Fruit fly (Drosophila melanogaster) whole organism, embryonic: ENCODE data around the gene Bet1.

ENCODE experiments used
- Abd-B ChIP-seq: fragments of 200-800 bp; sonication (Bioruptor generic); optimal IDR thresholded peaks from 2 replicates; lab custom pipeline; 2018; ENCODE audit warnings: missing biosample characterization, mild to moderate bottlenecking, missing genetic modification characterization, moderate library complexity
- CG11085 ChIP-seq: fragments of 200-800 bp; sonication (Bioruptor generic); IDR thresholded peaks from 2 replicates; pipeline ENCODE4 v1.3.6; 2022; ENCODE audit warnings: missing biosample characterization, missing genetic modification characterization
- CG13775 ChIP-seq: fragments of 200-800 bp; sonication (Bioruptor generic); optimal IDR thresholded peaks from 3 replicates; lab custom pipeline; 2017; ENCODE audit warnings: missing biosample characterization, mild to moderate bottlenecking, missing genetic modification characterization
- CG14710 ChIP-seq: fragments of 200-800 bp; sonication (Bioruptor generic); optimal IDR thresholded peaks from 3 replicates; lab custom pipeline; 2019; ENCODE audit warnings: missing biosample characterization, mild to moderate bottlenecking, missing genetic modification characterization, moderate library complexity
- CG15011 ChIP-seq: fragments of 200-800 bp; sonication (Bioruptor generic); optimal IDR thresholded peaks from 3 replicates; lab custom pipeline; 2018; ENCODE audit warnings: missing biosample characterization, mild to moderate bottlenecking, missing genetic modification characterization
- CG15073 ChIP-seq: fragments of 200-800 bp; sonication (Bioruptor generic); optimal IDR thresholded peaks from 2 replicates; lab custom pipeline; 2016; ENCODE audit warnings: missing biosample characterization, missing genetic modification characterization
- CG15479 ChIP-seq: fragments of 200-800 bp; sonication (Bioruptor generic); optimal IDR thresholded peaks from 3 replicates; lab custom pipeline; 2019; ENCODE audit warnings: missing biosample characterization, mild to moderate bottlenecking, missing genetic modification characterization, moderate library complexity
- CG15696 ChIP-seq: fragments of 200-800 bp; sonication (Bioruptor generic); optimal IDR thresholded peaks from 2 replicates; lab custom pipeline; 2019; ENCODE audit warnings: missing biosample characterization, mild to moderate bottlenecking, missing genetic modification characterization, moderate library complexity
- CG17568 ChIP-seq: fragments of 200-800 bp; sonication (Bioruptor generic); optimal IDR thresholded peaks from 2 replicates; lab custom pipeline; 2018; ENCODE audit warnings: missing biosample characterization, mild to moderate bottlenecking, missing genetic modification characterization, moderate library complexity
- CG17912 ChIP-seq: fragments of 200-800 bp; sonication (Bioruptor generic); optimal IDR thresholded peaks from 2 replicates; lab custom pipeline; 2018; ENCODE audit warnings: missing biosample characterization, mild to moderate bottlenecking, missing genetic modification characterization
- CG2889 ChIP-seq: fragments of 200-800 bp; sonication (Bioruptor generic); IDR thresholded peaks from 3 replicates; pipeline ENCODE4 v1.3.6; 2022; ENCODE audit warnings: missing biosample characterization, missing genetic modification characterization
- CG3847 ChIP-seq: fragments of 200-800 bp; sonication (Bioruptor generic); IDR thresholded peaks from 2 replicates; pipeline ENCODE4 v1.3.6; 2022; ENCODE audit warnings: missing biosample characterization, missing genetic modification characterization
- CG4424 ChIP-seq: fragments of 200-800 bp; sonication (Bioruptor generic); optimal IDR thresholded peaks from 3 replicates; lab custom pipeline; 2016; ENCODE audit warnings: missing biosample characterization, missing genetic modification characterization
- CG7928 ChIP-seq: fragments of 200-800 bp; sonication (Bioruptor generic); optimal IDR thresholded peaks from 2 replicates; lab custom pipeline; 2017; ENCODE audit warnings: missing biosample characterization, mild to moderate bottlenecking, missing genetic modification characterization
- CG7963 ChIP-seq: fragments of 200-800 bp; sonication (Bioruptor generic); IDR thresholded peaks from 3 replicates; pipeline ENCODE4 v1.3.6; 2022; ENCODE audit warnings: missing biosample characterization, missing genetic modification characterization; ENCODE audit not compliant: partially characterized antibody
- CG8359 ChIP-seq: fragments of 200-800 bp; sonication (Bioruptor generic); optimal IDR thresholded peaks from 2 replicates; lab custom pipeline; 2017; ENCODE audit warnings: missing biosample characterization, mild to moderate bottlenecking, missing genetic modification characterization, borderline replicate concordance
- Dref ChIP-seq: fragments of 200-800 bp; sonication (Bioruptor generic); IDR thresholded peaks from 2 replicates; pipeline ENCODE4 v1.3.6; 2022; ENCODE audit warnings: missing biosample characterization, missing genetic modification characterization
- E2f1 ChIP-seq: fragments of 200-800 bp; sonication (Bioruptor generic); IDR thresholded peaks from 2 replicates; pipeline ENCODE4 v1.3.6; 2022; ENCODE audit warnings: missing biosample characterization, missing genetic modification characterization
- Eip74EF ChIP-seq, 2 experiments: fragments of 200-800 bp in 1 of 2; fragments of >200 bp in 1 of 2; sonication (Bioruptor generic) in 1 of 2; optimal IDR thresholded peaks; 2 replicates each; lab custom pipeline; 2017 to 2019; ENCODE audit warnings: missing biosample characterization in 2 of 2, missing genetic modification characterization in 2 of 2, mild to moderate bottlenecking in 1 of 2, moderate library complexity in 1 of 2
- HLH54F ChIP-seq: fragments of 200-800 bp; sonication (Bioruptor generic); optimal IDR thresholded peaks from 3 replicates; lab custom pipeline; 2016; ENCODE audit warnings: missing biosample characterization, missing genetic modification characterization
- MTF-1 ChIP-seq: fragments of 200-800 bp; sonication (Bioruptor generic); optimal IDR thresholded peaks from 2 replicates; lab custom pipeline; 2018; ENCODE audit warnings: missing biosample characterization, mild to moderate bottlenecking, missing genetic modification characterization, borderline replicate concordance
- Optix ChIP-seq: fragments of 200-800 bp; sonication (Bioruptor generic); IDR thresholded peaks from 3 replicates; pipeline ENCODE4 v1.3.6; 2022; ENCODE audit warnings: missing biosample characterization, missing genetic modification characterization
- Poxn ChIP-seq: fragments of 200-800 bp; sonication (Bioruptor generic); IDR thresholded peaks from 2 replicates; pipeline ENCODE4 v1.3.6; 2022; ENCODE audit warnings: missing biosample characterization, missing genetic modification characterization
- Ravus ChIP-seq: fragments of 200-800 bp; sonication (Bioruptor generic); IDR thresholded peaks from 2 replicates; pipeline ENCODE4 v1.3.6; 2022; ENCODE audit warnings: missing biosample characterization, missing genetic modification characterization
- Sox102F ChIP-seq: fragments of 200-800 bp; sonication (Bioruptor generic); optimal IDR thresholded peaks from 2 replicates; lab custom pipeline; 2018; ENCODE audit warnings: missing biosample characterization, mild to moderate bottlenecking, missing genetic modification characterization, moderate library complexity
- Sry-β ChIP-seq: fragments of 200-800 bp; sonication (Bioruptor generic); optimal IDR thresholded peaks from 2 replicates; lab custom pipeline; 2018; ENCODE audit warnings: missing biosample characterization, mild to moderate bottlenecking, missing genetic modification characterization, moderate library complexity
- Xbp1 ChIP-seq: fragments of 200-800 bp; sonication (Bioruptor generic); optimal IDR thresholded peaks from 3 replicates; lab custom pipeline; 2016; ENCODE audit warnings: missing biosample characterization, mild to moderate bottlenecking, missing genetic modification characterization
- aop ChIP-seq: fragments of 200-800 bp; sonication (Bioruptor generic); IDR thresholded peaks from 2 replicates; pipeline ENCODE4 v1.3.6; 2022; ENCODE audit warnings: missing biosample characterization, missing genetic modification characterization
- bsh ChIP-seq, 2 experiments: fragments of 200-800 bp; sonication (Bioruptor generic); optimal IDR thresholded peaks; 2 replicates each; lab custom pipeline; 2017 to 2018; ENCODE audit warnings: mild to moderate bottlenecking in 2 of 2, missing biosample characterization in 2 of 2, missing genetic modification characterization in 2 of 2, moderate library complexity in 1 of 2
- cad ChIP-seq: fragments of >200 bp; optimal IDR thresholded peaks from 2 replicates; lab custom pipeline; 2017; ENCODE audit warnings: missing biosample characterization, missing genetic modification characterization
- croc ChIP-seq: fragments of 200-800 bp; sonication (Bioruptor generic); conservative IDR thresholded peaks from 3 replicates; pipeline ENCODE4 v1.3.6; 2022; ENCODE audit warnings: missing biosample characterization, missing genetic modification characterization
- danr ChIP-seq: fragments of 200-800 bp; sonication (Bioruptor generic); IDR thresholded peaks from 2 replicates; pipeline ENCODE4 v1.3.6; 2022; ENCODE audit warnings: missing biosample characterization, missing genetic modification characterization
- ewg ChIP-seq: fragments of 200-800 bp; sonication (Bioruptor generic); optimal IDR thresholded peaks from 3 replicates; lab custom pipeline; 2017; ENCODE audit warnings: mild to moderate bottlenecking, missing biosample characterization, missing genetic modification reagents, missing genetic modification characterization
- fru ChIP-seq: fragments of >200 bp; optimal IDR thresholded peaks from 2 replicates; lab custom pipeline; 2017
- ftz-f1 ChIP-seq: fragments of 200-800 bp; sonication (Bioruptor generic); optimal IDR thresholded peaks from 2 replicates; lab custom pipeline; 2016; ENCODE audit warnings: missing biosample characterization, missing genetic modification characterization
- gfzf ChIP-seq: fragments of 200-800 bp; sonication (Bioruptor generic); optimal IDR thresholded peaks from 2 replicates; lab custom pipeline; 2016; ENCODE audit warnings: missing biosample characterization, mild to moderate bottlenecking, missing genetic modification characterization, moderate library complexity
- hbn ChIP-seq: fragments of 200-800 bp; sonication (Bioruptor generic); IDR thresholded peaks from 2 replicates; pipeline ENCODE4 v1.3.6; 2022; ENCODE audit warnings: missing biosample characterization, missing genetic modification characterization; ENCODE audit not compliant: partially characterized antibody
- hkb ChIP-seq, 2 experiments: fragments of 200-800 bp in 1 of 2; fragments of >200 bp in 1 of 2; sonication (Bioruptor generic) in 1 of 2; IDR thresholded peaks in 1 of 2; optimal IDR thresholded peaks in 1 of 2; 2 replicates each; pipeline versions ENCODE4 v1.3.6 to Lab custom; 2017 to 2022; ENCODE audit warnings: missing biosample characterization in 1 of 2, missing genetic modification characterization in 1 of 2
- inv ChIP-seq: fragments of 200-800 bp; sonication (Bioruptor generic); IDR thresholded peaks from 2 replicates; pipeline ENCODE4 v1.3.6; 2022; ENCODE audit warnings: missing biosample characterization, missing genetic modification characterization; ENCODE audit not compliant: partially characterized antibody
- jigr1 ChIP-seq: fragments of 200-800 bp; sonication (Bioruptor generic); IDR thresholded peaks from 3 replicates; pipeline ENCODE4 v1.3.6; 2022; ENCODE audit warnings: missing biosample characterization, missing genetic modification characterization
- jumu ChIP-seq: fragments of 200-800 bp; sonication (Bioruptor generic); optimal IDR thresholded peaks from 3 replicates; lab custom pipeline; 2016; ENCODE audit warnings: missing biosample characterization, missing genetic modification characterization
- mld ChIP-seq: fragments of 200-800 bp; sonication (Bioruptor generic); IDR thresholded peaks from 3 replicates; pipeline ENCODE4 v1.3.6; 2022; ENCODE audit warnings: missing biosample characterization, missing genetic modification characterization; ENCODE audit not compliant: partially characterized antibody
- pfk ChIP-seq: fragments of 200-800 bp; sonication (Bioruptor generic); optimal IDR thresholded peaks from 2 replicates; lab custom pipeline; 2018; ENCODE audit warnings: missing biosample characterization, mild to moderate bottlenecking, missing genetic modification characterization, moderate library complexity
- pnt ChIP-seq: fragments of 200-800 bp; sonication (Bioruptor generic); optimal IDR thresholded peaks from 3 replicates; lab custom pipeline; 2016; ENCODE audit warnings: missing biosample characterization, missing genetic modification characterization
- psq ChIP-seq: fragments of 200-800 bp; sonication (Bioruptor generic); optimal IDR thresholded peaks from 2 replicates; lab custom pipeline; 2017; ENCODE audit warnings: missing biosample characterization, missing genetic modification characterization
- pum ChIP-seq: fragments of 200-800 bp; sonication (Bioruptor generic); optimal IDR thresholded peaks from 2 replicates; lab custom pipeline; 2016; ENCODE audit warnings: missing biosample characterization, missing genetic modification characterization
- salm ChIP-seq: fragments of 200-800 bp; sonication (Bioruptor generic); optimal IDR thresholded peaks from 2 replicates; lab custom pipeline; 2018; ENCODE audit warnings: missing biosample characterization, mild to moderate bottlenecking, missing genetic modification characterization
- seq ChIP-seq: fragments of 200-800 bp; sonication (Bioruptor generic); IDR thresholded peaks from 2 replicates; pipeline ENCODE4 v1.3.6; 2022; ENCODE audit warnings: missing biosample characterization, missing genetic modification characterization
- slp2 ChIP-seq: fragments of 200-800 bp; sonication (Bioruptor generic); optimal IDR thresholded peaks from 2 replicates; lab custom pipeline; 2016; ENCODE audit warnings: missing biosample characterization, missing genetic modification characterization
- zf30C ChIP-seq: fragments of 200-800 bp; sonication (Bioruptor generic); optimal IDR thresholded peaks from 3 replicates; lab custom pipeline; 2018; ENCODE audit warnings: missing biosample characterization, mild to moderate bottlenecking, missing genetic modification characterization

Gene Bet1

DNA sequence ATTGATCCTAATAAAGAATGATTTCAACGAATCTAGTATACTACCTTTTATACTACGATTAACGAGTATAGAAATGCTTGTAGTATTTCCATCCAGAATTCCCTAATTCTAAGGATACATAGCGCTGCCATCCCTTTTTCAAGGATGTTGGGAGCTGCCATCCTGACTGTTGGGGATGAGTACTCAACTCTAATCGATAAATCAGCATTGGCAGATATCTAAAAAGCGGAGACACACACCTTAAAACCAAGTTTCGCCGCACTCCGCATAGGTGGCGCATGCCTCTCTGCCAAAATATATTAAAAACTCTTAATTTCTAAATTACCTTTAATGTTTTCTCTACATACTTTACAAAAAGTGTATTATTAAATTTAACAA lies 33.0 kb downstream of the Bet1 start, which contains the start of gene fal (continued):
- TF ChIP-seq inv (GFP tag; lab: Robert Waterston, UW), result peak; percentile 23; the same call in 1 of the 2 replicates
- peak; percentile 65 for TF ChIP-seq CG4424 (GFP tag; lab: Kevin White, UChicago)
- no peak for TF ChIP-seq CG2889 (GFP tag; lab: Robert Waterston, UW)
- TF ChIP-seq CG15479 (GFP tag; lab: Kevin White, UChicago), result no peak
- TF ChIP-seq fru (lab: Kevin White, UChicago), result no peak
- TF ChIP-seq danr (GFP tag; lab: Robert Waterston, UW), result no peak
- TF ChIP-seq Xbp1, result peak; percentile 50
- TF ChIP-seq Sox102F (GFP tag; lab: Kevin White, UChicago), result no peak
- TF ChIP-seq MTF-1, result no peak
- TF ChIP-seq psq (GFP tag; lab: Kevin White, UChicago), result no peak
- TF ChIP-seq aop, result no peak
- no peak for TF ChIP-seq slp2
- TF ChIP-seq CG15073, result no peak
- peak; percentile 35 for TF ChIP-seq CG15696 (tag; lab: Kevin White, UChicago)
- no peak for TF ChIP-seq CG8359
- 0 out of 3 replicates have a peak, but pooled peaks have one; percentile 32 for TF ChIP-seq CG7963 (GFP tag; lab: Robert Waterston, UW)
- no peak for TF ChIP-seq cad
- TF ChIP-seq CG14710 (tag; lab: Kevin White, UChicago), result peak; percentile 55
- peak; percentile 19 for TF ChIP-seq pnt (GFP tag; lab: Kevin White, UChicago)
- TF ChIP-seq hbn (GFP tag; lab: Robert Waterston, UW), result no peak
- no peak; the same call in 2 of the 3 replicates for TF ChIP-seq croc
- TF ChIP-seq gfzf, result peak; percentile 48
- no peak for TF ChIP-seq hkb (optimal IDR thresholded peaks at IDR 0.05; lab: Kevin White, UChicago)
- TF ChIP-seq hkb (GFP tag; IDR thresholded peaks at IDR 0.05; lab: Robert Waterston, UW), result no peak
- TF ChIP-seq pum (GFP tag; lab: Kevin White, UChicago), result peak; percentile 12
- no peak for TF ChIP-seq salm
- no peak for TF ChIP-seq E2f1 (GFP tag; lab: Robert Waterston, UW)
- no peak for TF ChIP-seq CG15011
- no peak for TF ChIP-seq ewg (GFP tag; lab: Kevin White, UChicago)
- TF ChIP-seq mld (GFP tag; lab: Robert Waterston, UW), result no peak
- TF ChIP-seq Eip74EF (GFP tag; optimal IDR thresholded peaks at IDR 0.05; lab: Kevin White, UChicago), result no peak
- peak; percentile 30; the same call in 1 of the 2 replicates for TF ChIP-seq CG3847 (GFP tag; lab: Robert Waterston, UW)
- no peak for TF ChIP-seq Poxn (GFP tag; lab: Robert Waterston, UW)
- TF ChIP-seq zf30C, result no peak
- TF ChIP-seq HLH54F, result no peak
- no peak for TF ChIP-seq pfk
- no peak for TF ChIP-seq jigr1 (GFP tag; lab: Robert Waterston, UW)
- no peak for TF ChIP-seq bsh (GFP tag; optimal IDR thresholded peaks at IDR 0.05; lab: Kevin White, UChicago)
- TF ChIP-seq CG13775 (GFP tag; lab: Kevin White, UChicago), result no peak
- TF ChIP-seq CG17568, result no peak
- TF ChIP-seq Abd-B (GFP tag; lab: Kevin White, UChicago), result peak; percentile 32
- TF ChIP-seq CG17912 (GFP tag; lab: Kevin White, UChicago), result no peak
- no peak for TF ChIP-seq CG11085
- TF ChIP-seq Optix, result no peak
- TF ChIP-seq seq, result no peak
- no peak for TF ChIP-seq Sry-β
- no peak for TF ChIP-seq CG7928
- TF ChIP-seq jumu (GFP tag; lab: Kevin White, UChicago), result no peak
- peak; percentile 79 for TF ChIP-seq Dref (GFP tag; lab: Robert Waterston, UW)
- no peak for TF ChIP-seq ftz-f1 (GFP tag; lab: Kevin White, UChicago)
- TF ChIP-seq Ravus (GFP tag; lab: Robert Waterston, UW), result no peak
